Fruit fly (Drosophila melanogaster) whole organism, adult: ENCODE measurements around the gene CG8117.

ENCODE experiments used
- CG11617 ChIP-seq: fragments of 200-800 bp; sonication (Bioruptor generic); optimal IDR thresholded peaks from 2 replicates; lab custom pipeline; 2017; ENCODE audit warnings: mild to moderate bottlenecking, missing biosample characterization, missing genetic modification reagents, missing genetic modification characterization
- CG14711 ChIP-seq: fragments of 200-800 bp; sonication (Bioruptor generic); optimal IDR thresholded peaks from 2 replicates; lab custom pipeline; 2018; ENCODE audit warnings: missing biosample characterization, mild to moderate bottlenecking, missing genetic modification characterization, moderate library complexity
- CG1620 ChIP-seq: fragments of 200-800 bp; sonication (Bioruptor generic); optimal IDR thresholded peaks from 2 replicates; lab custom pipeline; 2016; ENCODE audit warnings: missing biosample characterization, missing genetic modification characterization
- CG33017 ChIP-seq: fragments of 200-800 bp; sonication (Bioruptor generic); optimal IDR thresholded peaks from 2 replicates; lab custom pipeline; 2018; ENCODE audit warnings: missing biosample characterization, mild to moderate bottlenecking, missing genetic modification characterization, moderate library complexity
- CG5204 ChIP-seq: fragments of 200-800 bp; sonication (Bioruptor generic); optimal IDR thresholded peaks from 2 replicates; lab custom pipeline; 2016; ENCODE audit warnings: missing biosample characterization, missing genetic modification characterization
- CG7045 ChIP-seq: fragments of 200-800 bp; sonication (Bioruptor generic); optimal IDR thresholded peaks from 2 replicates; lab custom pipeline; 2017; ENCODE audit warnings: missing biosample characterization, mild to moderate bottlenecking, missing genetic modification characterization
- CG7101 ChIP-seq: fragments of 200-800 bp; sonication (Bioruptor generic); optimal IDR thresholded peaks from 2 replicates; lab custom pipeline; 2018; ENCODE audit warnings: missing biosample characterization, mild to moderate bottlenecking, missing genetic modification characterization, moderate library complexity
- Clk ChIP-seq: fragments of 200-800 bp; sonication (Bioruptor generic); optimal IDR thresholded peaks from 2 replicates; lab custom pipeline; 2017; ENCODE audit warnings: missing biosample characterization, missing genetic modification characterization
- Crg-1 ChIP-seq: fragments of 200-800 bp; sonication (Bioruptor generic); optimal IDR thresholded peaks from 2 replicates; lab custom pipeline; 2016; ENCODE audit warnings: missing biosample characterization, missing genetic modification characterization
- Hr96 ChIP-seq: fragments of 200-800 bp; sonication (Bioruptor generic); optimal IDR thresholded peaks from 2 replicates; lab custom pipeline; 2016; ENCODE audit warnings: missing biosample characterization, missing genetic modification characterization
- Mnt ChIP-seq: fragments of 200-800 bp; sonication (Bioruptor generic); optimal IDR thresholded peaks from 2 replicates; lab custom pipeline; 2016; ENCODE audit warnings: missing biosample characterization, mild to moderate bottlenecking, missing genetic modification characterization
- bab1 ChIP-seq: fragments of 200-800 bp; sonication (Bioruptor generic); optimal IDR thresholded peaks from 3 replicates; lab custom pipeline; 2019; ENCODE audit warnings: missing biosample characterization, mild to moderate bottlenecking, missing genetic modification characterization, moderate library complexity
- cic ChIP-seq: fragments of 200-800 bp; sonication (Bioruptor generic); optimal IDR thresholded peaks from 2 replicates; lab custom pipeline; 2017; ENCODE audit warnings: missing biosample characterization, mild to moderate bottlenecking, missing genetic modification characterization, moderate library complexity
- cnc ChIP-seq, 2 experiments: fragments of >200 bp; optimal IDR thresholded peaks; 2 replicates each; lab custom pipeline; 2017
- kay ChIP-seq: fragments of 200-800 bp; sonication (Bioruptor generic); peaks from one replicate; lab custom pipeline; 2016; ENCODE audit warnings: missing biosample characterization, missing genetic modification characterization, borderline replicate concordance
- ovo ChIP-seq: fragments of 200-800 bp; sonication (Bioruptor generic); optimal IDR thresholded peaks from 2 replicates; lab custom pipeline; 2016; ENCODE audit warnings: missing biosample characterization, missing genetic modification characterization
- pad ChIP-seq: fragments of 200-800 bp; sonication (Bioruptor generic); optimal IDR thresholded peaks from 3 replicates; lab custom pipeline; 2017; ENCODE audit warnings: missing biosample characterization, missing genetic modification characterization, mild to moderate bottlenecking, moderate library complexity, missing genetic modification reagents
- tj ChIP-seq: fragments of 200-800 bp; sonication (Bioruptor generic); optimal IDR thresholded peaks from 3 replicates; lab custom pipeline; 2017; ENCODE audit warnings: missing biosample characterization, mild to moderate bottlenecking, missing genetic modification characterization, moderate library complexity
- toe ChIP-seq: fragments of 200-800 bp; sonication (Bioruptor generic); optimal IDR thresholded peaks from 2 replicates; lab custom pipeline; 2016; ENCODE audit warnings: missing biosample characterization, missing genetic modification characterization

CG8117 gene

DNA sequence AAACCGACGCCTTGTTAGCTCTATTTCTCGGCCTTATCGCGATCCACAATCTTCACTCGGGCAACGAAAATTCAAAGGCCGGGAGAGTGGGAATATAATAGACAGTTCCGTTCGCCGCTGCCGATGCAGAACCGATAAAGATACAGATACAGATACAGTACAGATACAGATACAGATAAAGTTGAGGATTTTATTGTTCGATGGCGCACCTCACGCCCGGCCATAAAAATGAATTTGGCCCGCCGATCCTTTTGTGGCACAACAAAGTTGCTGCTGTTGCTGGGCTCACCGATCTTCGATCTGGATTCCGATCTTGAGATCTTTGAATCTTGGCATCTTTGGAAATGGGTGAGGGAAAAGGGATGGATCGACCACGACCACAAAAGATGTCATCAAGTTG lies 33.8 kb upstream of the CG8117 start:
- no peak for TF ChIP-seq toe (GFP tag; lab: Kevin White, UChicago)
- no peak for TF ChIP-seq kay (GFP tag; lab: Kevin White, UChicago)
- no peak for TF ChIP-seq Crg-1 (GFP tag; lab: Kevin White, UChicago)
- TF ChIP-seq CG14711, result no peak
- no peak for TF ChIP-seq CG5204 (GFP tag; lab: Kevin White, UChicago)
- no peak for TF ChIP-seq Clk (GFP tag; lab: Kevin White, UChicago)
- TF ChIP-seq tj, result no peak
- no peak for TF ChIP-seq CG33017
- TF ChIP-seq pad (GFP tag; lab: Kevin White, UChicago), result no peak
- TF ChIP-seq bab1 (GFP tag; lab: Kevin White, UChicago), result no peak
- TF ChIP-seq CG7101 (tag; lab: Kevin White, UChicago), result no peak
- TF ChIP-seq cnc (optimal IDR thresholded peaks at IDR 0.05; lab: Kevin White, UChicago), result no peak
- no peak for TF ChIP-seq CG7045
- TF ChIP-seq cic (GFP tag; lab: Kevin White, UChicago), result no peak
- no peak for TF ChIP-seq Hr96

DNA sequence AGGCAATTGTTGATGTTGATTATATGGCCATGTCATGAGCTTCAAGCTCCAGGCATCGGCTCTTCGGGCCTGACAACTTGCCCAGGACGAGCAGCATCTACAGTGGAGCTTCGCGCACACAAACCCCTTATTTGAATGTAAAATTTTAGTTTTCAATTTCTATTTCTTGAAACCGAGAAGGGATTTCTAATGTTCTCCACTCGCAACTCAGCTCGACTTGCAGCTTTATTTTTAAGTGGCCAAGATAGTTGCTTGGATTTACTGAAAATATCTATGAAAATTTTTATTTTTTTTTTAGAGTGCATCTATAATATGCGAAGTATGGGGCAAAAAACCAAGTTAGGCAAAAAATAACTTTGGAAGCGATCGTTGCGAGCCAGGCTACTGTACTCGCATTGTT lies 33.1 kb upstream of the CG8117 start:
- TF ChIP-seq pad (GFP tag; lab: Kevin White, UChicago) (no peak), tj (no peak), Crg-1 (GFP tag; lab: Kevin White, UChicago) (no peak), kay (GFP tag; lab: Kevin White, UChicago) (no peak), ovo (GFP tag; lab: Kevin White, UChicago) (no peak), Mnt (GFP tag; lab: Kevin White, UChicago) (no peak), CG1620 (GFP tag; lab: Kevin White, UChicago) (no peak), CG11617 (GFP tag; lab: Kevin White, UChicago) (no peak), CG7045 (no peak), CG33017 (no peak), CG5204 (GFP tag; lab: Kevin White, UChicago) (no peak), CG7101 (tag; lab: Kevin White, UChicago) (no peak), Hr96 (no peak), bab1 (GFP tag; lab: Kevin White, UChicago) (no peak)

DNA sequence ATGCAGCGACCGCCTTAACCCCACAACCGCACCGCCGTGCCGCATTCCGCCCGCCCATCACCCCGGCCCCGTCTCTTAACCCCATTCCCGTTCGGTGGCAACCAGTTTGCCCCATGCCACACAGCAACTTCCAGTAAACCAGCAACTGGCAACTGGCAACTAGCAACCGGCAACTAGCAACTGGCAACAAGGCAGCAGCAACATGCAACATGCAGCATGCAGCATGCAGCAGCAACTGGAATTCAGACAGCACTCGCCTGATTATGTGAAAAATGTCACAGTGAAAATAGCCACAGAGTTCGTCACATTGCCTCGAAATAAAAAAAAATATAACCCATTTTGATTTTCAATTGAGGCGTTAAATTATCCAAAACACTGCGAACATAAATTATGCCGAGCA lies 32.2 kb upstream of the CG8117 start:
- no peak for TF ChIP-seq pad (GFP tag; lab: Kevin White, UChicago)
- TF ChIP-seq CG14711, result no peak
- no peak for TF ChIP-seq CG7045
- TF ChIP-seq CG11617 (GFP tag; lab: Kevin White, UChicago), result no peak

DNA sequence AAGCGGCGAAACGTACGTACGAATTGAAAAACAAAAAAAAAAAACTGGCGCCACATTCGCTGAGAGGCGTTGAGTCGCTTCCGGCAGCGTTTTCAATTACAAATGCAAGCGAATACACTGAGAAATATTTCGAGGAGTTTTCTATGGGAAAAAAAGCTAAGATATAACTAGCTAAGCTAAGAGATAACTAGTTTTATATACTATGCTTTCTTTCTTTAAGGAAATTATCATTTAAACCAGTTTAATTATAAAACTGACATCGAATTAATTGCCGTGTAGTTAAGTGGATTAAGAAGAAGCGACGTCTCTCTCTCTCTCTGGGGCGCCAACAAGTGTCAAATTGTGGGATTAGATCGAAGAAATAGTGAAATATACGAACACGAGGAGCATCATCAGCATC lies 28.6 kb upstream of the CG8117 start:
- TF ChIP-seq CG1620 (GFP tag; lab: Kevin White, UChicago) (no peak), ovo (GFP tag; lab: Kevin White, UChicago) (no peak), Crg-1 (GFP tag; lab: Kevin White, UChicago) (no peak), bab1 (GFP tag; lab: Kevin White, UChicago) (peak; percentile 3), cnc (optimal IDR thresholded peaks at IDR 0.05; lab: Kevin White, UChicago) (no peak), Mnt (GFP tag; lab: Kevin White, UChicago) (no peak), Hr96 (peak; percentile 9), CG14711 (peak; percentile 50), CG7045 (no peak)

DNA sequence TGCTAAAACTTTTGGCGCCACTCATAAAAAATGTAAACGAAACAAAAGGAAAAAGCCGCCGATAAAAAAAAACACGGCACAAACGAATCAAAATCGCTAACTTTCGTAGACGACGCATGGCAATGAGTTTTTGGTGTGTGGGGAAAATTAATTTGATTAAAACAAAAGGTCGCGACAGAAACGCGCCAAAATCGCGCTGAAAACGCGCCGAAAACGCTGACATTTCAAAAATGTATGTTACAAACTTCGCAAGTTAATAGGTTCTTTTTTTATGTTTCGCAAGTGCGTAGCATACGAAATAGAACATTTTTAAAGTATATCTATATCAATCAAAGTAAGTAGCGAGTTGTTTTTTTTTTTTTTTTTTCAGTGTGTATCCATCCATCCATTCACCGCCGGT lies 28.0 kb upstream of the CG8117 start:
- TF ChIP-seq CG7101 (tag; lab: Kevin White, UChicago) (no peak), CG5204 (GFP tag; lab: Kevin White, UChicago) (no peak), CG11617 (GFP tag; lab: Kevin White, UChicago) (no peak), toe (GFP tag; lab: Kevin White, UChicago) (no peak), CG14711 (no peak), cic (GFP tag; lab: Kevin White, UChicago) (no peak), ovo (GFP tag; lab: Kevin White, UChicago) (no peak), Crg-1 (GFP tag; lab: Kevin White, UChicago) (no peak), kay (GFP tag; lab: Kevin White, UChicago) (no peak), pad (GFP tag; lab: Kevin White, UChicago) (no peak), Mnt (GFP tag; lab: Kevin White, UChicago) (no peak)

DNA sequence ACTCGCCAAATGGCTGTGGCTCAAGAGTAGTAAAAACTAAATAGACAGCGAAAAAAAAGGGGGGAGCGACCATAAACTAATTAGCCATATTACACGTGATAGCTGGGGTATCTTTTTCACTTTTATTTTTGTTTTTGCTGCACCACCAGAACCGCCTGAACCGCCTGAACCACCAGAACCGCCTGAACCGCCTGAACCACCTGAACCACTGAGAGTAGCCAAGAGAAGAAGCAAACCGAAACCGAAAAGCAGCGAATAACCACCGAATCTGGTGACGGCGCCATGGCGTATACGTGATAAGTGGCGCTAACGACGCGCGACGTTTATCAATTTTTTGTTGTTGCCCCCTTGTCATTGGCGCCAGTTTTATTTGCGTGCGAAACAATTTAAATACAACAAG lies 27.5 kb upstream of the CG8117 start:
- TF ChIP-seq CG7045 (no peak), kay (GFP tag; lab: Kevin White, UChicago) (no peak), CG1620 (GFP tag; lab: Kevin White, UChicago) (no peak), CG5204 (GFP tag; lab: Kevin White, UChicago) (no peak), Crg-1 (GFP tag; lab: Kevin White, UChicago) (no peak), ovo (GFP tag; lab: Kevin White, UChicago) (no peak), tj (no peak), CG11617 (GFP tag; lab: Kevin White, UChicago) (no peak)

DNA sequence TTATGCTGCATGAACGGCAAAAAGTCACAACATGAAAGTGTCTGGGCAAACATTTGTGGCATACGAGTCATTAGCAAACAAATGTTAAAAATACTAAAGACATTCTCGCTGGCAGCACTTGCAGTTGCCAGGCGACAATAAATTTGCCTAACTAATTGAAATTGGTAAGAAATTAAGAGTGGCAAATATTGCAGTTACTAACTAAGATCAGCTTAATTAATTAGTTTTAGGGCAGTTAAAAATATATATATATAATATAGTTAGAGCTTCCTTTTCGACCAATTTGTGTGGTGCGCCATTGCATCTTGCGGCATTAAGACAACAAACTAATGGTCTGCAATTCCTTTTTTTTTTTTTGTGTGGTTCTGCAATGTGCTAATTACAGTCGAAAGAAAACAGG lies 26.1 kb upstream of the CG8117 start:
- no peak for TF ChIP-seq tj
